Worm (Caenorhabditis elegans) whole organism, late embryonic: Measurements from ENCODE around the gene srw-35.

Experiments
- C38D4.7 ChIP-seq: fragments of 200-800 bp; sonication (Bioruptor generic); optimal IDR thresholded peaks from 2 replicates; lab custom pipeline; 2018; ENCODE audit warnings: mild to moderate bottlenecking, missing genetic modification characterization, moderate library complexity, missing compliant biosample characterization
- K09A11.1 ChIP-seq: sonication (generic microtip); optimal IDR thresholded peaks from 2 replicates; lab custom pipeline; 2017; ENCODE audit warnings: antibody characterized with exemption, mild to moderate bottlenecking, missing genetic modification characterization, missing compliant biosample characterization; ENCODE audit not compliant: insufficient read depth
- ceh-9 ChIP-seq: sonication (generic microtip); optimal IDR thresholded peaks from 2 replicates; lab custom pipeline; 2016; ENCODE audit warnings: mild to moderate bottlenecking, missing genetic modification characterization, inconsistent platforms, missing compliant biosample characterization
- pag-3 ChIP-seq: sonication (generic microtip); optimal IDR thresholded peaks from 2 replicates; lab custom pipeline; 2016; ENCODE audit warnings: missing compliant biosample characterization, missing genetic modification characterization, borderline replicate concordance
- pha-4 ChIP-seq: fragments of 150-350 bp; optimal IDR thresholded peaks from 2 replicates; lab custom pipeline; 2018; ENCODE audit warnings: missing biosample characterization, missing genetic modification reagents, missing genetic modification characterization
- zip-5 ChIP-seq: sonication (generic microtip); optimal IDR thresholded peaks from 2 replicates; lab custom pipeline; 2016; ENCODE audit warnings: missing genetic modification characterization, missing compliant biosample characterization

- TF ChIP-seq K09A11.1 (no peak), ceh-9 (tag; lab: Kevin White, UChicago) (no peak), zip-5 (no peak), pha-4 (tag; lab: Kevin White, UChicago) (no peak), pag-3 (tag; lab: Kevin White, UChicago) (no peak), C38D4.7 (GFP tag; lab: Kevin White, UChicago) (no peak)
Observed at ce11 chrV:16487474-16487873, 15.2 kb downstream of the srw-35 start, which contains the start of gene Y32B12A.5.
